Worm (Caenorhabditis elegans) whole organism, late embryonic: Measurements from ENCODE around the gene ZC155.4.

Source experiments
- elt-2 ChIP-seq: sonication (generic microtip); optimal IDR thresholded peaks from 2 replicates; lab custom pipeline; 2016; ENCODE audit warnings: missing genetic modification reagents, missing genetic modification characterization, missing compliant biosample characterization
- nhr-11 ChIP-seq: fragments of 150-350 bp; optimal IDR thresholded peaks from 2 replicates; lab custom pipeline; 2014; ENCODE audit warnings: missing biosample characterization, missing genetic modification characterization
- zip-5 ChIP-seq: sonication (generic microtip); optimal IDR thresholded peaks from 2 replicates; lab custom pipeline; 2016; ENCODE audit warnings: missing genetic modification characterization, missing compliant biosample characterization

DNA sequence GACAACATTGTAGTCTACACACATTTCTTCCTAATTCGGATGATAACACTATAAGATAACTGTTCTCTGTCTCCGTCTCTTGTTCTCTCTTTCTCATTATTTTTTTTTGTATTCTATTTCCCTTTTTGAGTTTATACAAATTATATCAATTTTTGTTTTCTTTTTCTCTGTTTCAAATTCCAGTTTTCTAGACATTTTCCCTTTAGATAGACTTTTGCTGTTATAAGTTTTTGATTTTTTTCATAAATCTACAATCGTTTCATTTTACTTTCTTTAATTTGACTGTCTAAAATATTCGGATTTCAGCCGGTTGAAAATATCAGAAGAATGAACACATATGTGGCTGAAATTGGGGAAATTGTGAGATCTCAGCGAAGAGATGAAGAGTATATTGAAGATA is 20.8 kb upstream of the ZC155.4 start, which contains the start of gene prx-10:
- no peak for TF ChIP-seq zip-5 (tag; lab: Kevin White, UChicago)
- TF ChIP-seq elt-2 (tag; lab: Kevin White, UChicago) = no peak
- TF ChIP-seq nhr-11 (tag; lab: Kevin White, UChicago) = no peak
